Fruit fly (Drosophila melanogaster) whole organism, prepupa: ENCODE data around the gene CG34300.
A peak's percentile ranks its signal among the peaks of the same experiment; 100 is the strongest.

Source experiments
- CG10631 ChIP-seq: fragments of 200-800 bp; sonication (Bioruptor generic); optimal IDR thresholded peaks from 2 replicates; lab custom pipeline; 2016; ENCODE audit warnings: missing biosample characterization, missing genetic modification characterization
- CG10669 ChIP-seq: fragments of 200-800 bp; sonication (Bioruptor generic); optimal IDR thresholded peaks from 3 replicates; lab custom pipeline; 2018; ENCODE audit warnings: missing biosample characterization, mild to moderate bottlenecking, missing genetic modification characterization, moderate library complexity
- CG11294 ChIP-seq: fragments of 200-800 bp; sonication (Bioruptor generic); IDR thresholded peaks from 2 replicates; pipeline ENCODE4 v1.3.6; 2022; ENCODE audit warnings: missing biosample characterization, missing genetic modification characterization
- CG11902 ChIP-seq: fragments of 200-800 bp; sonication (Bioruptor generic); optimal IDR thresholded peaks from 3 replicates; lab custom pipeline; 2016; ENCODE audit warnings: missing biosample characterization, missing genetic modification characterization
- CG15336 ChIP-seq: fragments of 200-800 bp; sonication (Bioruptor generic); IDR thresholded peaks from 2 replicates; pipeline ENCODE4 v1.3.6; 2022; ENCODE audit warnings: missing biosample characterization, missing genetic modification characterization
- CG1621 ChIP-seq: fragments of 200-800 bp; sonication (Bioruptor generic); optimal IDR thresholded peaks from 3 replicates; lab custom pipeline; 2018; ENCODE audit warnings: missing biosample characterization, mild to moderate bottlenecking, missing genetic modification characterization
- CG16779 ChIP-seq: fragments of 200-800 bp; sonication (Bioruptor generic); optimal IDR thresholded peaks from 3 replicates; lab custom pipeline; 2017; ENCODE audit warnings: missing biosample characterization, mild to moderate bottlenecking, missing genetic modification characterization
- CG31627 ChIP-seq: fragments of 200-800 bp; sonication (Bioruptor generic); optimal IDR thresholded peaks from 3 replicates; lab custom pipeline; 2016; ENCODE audit warnings: missing biosample characterization, missing genetic modification characterization
- CG32006 ChIP-seq: fragments of 200-800 bp; sonication (Bioruptor generic); optimal IDR thresholded peaks from 3 replicates; lab custom pipeline; 2017; ENCODE audit warnings: missing biosample characterization, mild to moderate bottlenecking, missing genetic modification characterization
- CG4318 ChIP-seq: fragments of 200-800 bp; sonication (Bioruptor generic); optimal IDR thresholded peaks from 3 replicates; lab custom pipeline; 2017; ENCODE audit warnings: missing biosample characterization, mild to moderate bottlenecking, missing genetic modification characterization
- CG6163 ChIP-seq: fragments of 200-800 bp; sonication (Bioruptor generic); IDR thresholded peaks from 3 replicates; pipeline ENCODE4 v1.3.6; 2022; ENCODE audit warnings: missing biosample characterization, missing genetic modification characterization
- CG6276 ChIP-seq: fragments of 200-800 bp; sonication (Bioruptor generic); optimal IDR thresholded peaks from 2 replicates; lab custom pipeline; 2017; ENCODE audit warnings: missing biosample characterization, mild to moderate bottlenecking, missing genetic modification characterization
- CG6808 ChIP-seq: fragments of 200-800 bp; sonication (Bioruptor generic); optimal IDR thresholded peaks from 3 replicates; lab custom pipeline; 2017; ENCODE audit warnings: missing biosample characterization, missing genetic modification characterization, mild to moderate bottlenecking, moderate library complexity, missing genetic modification reagents
- CG7368 ChIP-seq: fragments of 200-800 bp; sonication (Bioruptor generic); optimal IDR thresholded peaks from 3 replicates; lab custom pipeline; 2016; ENCODE audit warnings: missing biosample characterization, missing genetic modification characterization
- CG8319 ChIP-seq: fragments of 200-800 bp; sonication (Bioruptor generic); optimal IDR thresholded peaks from 3 replicates; lab custom pipeline; 2016; ENCODE audit warnings: missing biosample characterization, missing genetic modification characterization
- CG8632 ChIP-seq: fragments of 200-800 bp; sonication (Bioruptor generic); optimal IDR thresholded peaks from 3 replicates; lab custom pipeline; 2016; ENCODE audit warnings: missing biosample characterization, missing genetic modification characterization
- CG9139 ChIP-seq: fragments of 200-800 bp; sonication (Bioruptor generic); optimal IDR thresholded peaks from 3 replicates; lab custom pipeline; 2017; ENCODE audit warnings: missing biosample characterization, mild to moderate bottlenecking, missing genetic modification characterization
- Eip78C ChIP-seq: fragments of 200-800 bp; sonication (Bioruptor generic); peaks from one replicate; lab custom pipeline; 2016; ENCODE audit warnings: missing biosample characterization, missing genetic modification characterization
- Eip93F ChIP-seq: fragments of 200-800 bp; sonication (Bioruptor generic); optimal IDR thresholded peaks from 2 replicates; lab custom pipeline; 2016; ENCODE audit warnings: missing biosample characterization, mild to moderate bottlenecking, missing genetic modification characterization
- Ets21C ChIP-seq: fragments of 200-800 bp; sonication (Bioruptor generic); optimal IDR thresholded peaks from 3 replicates; lab custom pipeline; 2016; ENCODE audit warnings: missing biosample characterization, missing genetic modification characterization
- Ets96B ChIP-seq: fragments of 200-800 bp; optimal IDR thresholded peaks from 2 replicates; lab custom pipeline; 2019; ENCODE audit warnings: missing biosample characterization, mild to moderate bottlenecking, missing genetic modification characterization, moderate library complexity
- Gug ChIP-seq: fragments of 200-800 bp; sonication (Bioruptor generic); IDR thresholded peaks from 2 replicates; pipeline ENCODE4 v1.3.6; 2022; ENCODE audit warnings: missing biosample characterization, missing genetic modification characterization
- Hr39 ChIP-seq: fragments of 200-800 bp; sonication (Bioruptor generic); optimal IDR thresholded peaks from 2 replicates; lab custom pipeline; 2016; ENCODE audit warnings: missing biosample characterization, missing genetic modification characterization
- Hr4 ChIP-seq: fragments of 200-800 bp; sonication (Bioruptor generic); optimal IDR thresholded peaks from 3 replicates; lab custom pipeline; 2016; ENCODE audit warnings: missing biosample characterization, missing genetic modification characterization
- Lpt ChIP-seq: fragments of 200-800 bp; sonication (Bioruptor generic); optimal IDR thresholded peaks from 3 replicates; lab custom pipeline; 2016; ENCODE audit warnings: missing biosample characterization, missing genetic modification characterization
- Met ChIP-seq: fragments of 200-800 bp; sonication (Bioruptor generic); optimal IDR thresholded peaks from 3 replicates; lab custom pipeline; 2016; ENCODE audit warnings: missing biosample characterization, missing genetic modification characterization
- OdsH ChIP-seq: fragments of 200-800 bp; sonication (Bioruptor generic); optimal IDR thresholded peaks from 3 replicates; lab custom pipeline; 2016; ENCODE audit warnings: missing biosample characterization, missing genetic modification characterization
- Smox ChIP-seq: fragments of 200-800 bp; sonication (Bioruptor generic); optimal IDR thresholded peaks from 3 replicates; lab custom pipeline; 2016; ENCODE audit warnings: missing biosample characterization, missing genetic modification characterization
- Sox102F ChIP-seq: fragments of 200-800 bp; sonication (Bioruptor generic); optimal IDR thresholded peaks from 2 replicates; lab custom pipeline; 2016; ENCODE audit warnings: missing biosample characterization, mild to moderate bottlenecking, missing genetic modification characterization
- Sox14 ChIP-seq: fragments of 200-800 bp; sonication (Bioruptor generic); optimal IDR thresholded peaks from 3 replicates; lab custom pipeline; 2016; ENCODE audit warnings: missing biosample characterization, missing genetic modification characterization
- Sox15 ChIP-seq: fragments of 200-800 bp; sonication (Bioruptor generic); optimal IDR thresholded peaks from 3 replicates; lab custom pipeline; 2016; ENCODE audit warnings: missing biosample characterization, missing genetic modification characterization
- achi ChIP-seq: fragments of 200-800 bp; sonication (Bioruptor generic); optimal IDR thresholded peaks from 3 replicates; lab custom pipeline; 2016; ENCODE audit warnings: missing biosample characterization, missing genetic modification characterization
- acj6 ChIP-seq: fragments of 200-800 bp; sonication (Bioruptor generic); optimal IDR thresholded peaks from 3 replicates; lab custom pipeline; 2016; ENCODE audit warnings: missing biosample characterization, missing genetic modification characterization
- cyc ChIP-seq: fragments of 200-800 bp; sonication (Bioruptor generic); optimal IDR thresholded peaks from 3 replicates; lab custom pipeline; 2016; ENCODE audit warnings: missing biosample characterization, missing genetic modification characterization
- dac ChIP-seq: fragments of 200-800 bp; sonication (Bioruptor generic); optimal IDR thresholded peaks from 2 replicates; lab custom pipeline; 2017; ENCODE audit warnings: missing biosample characterization, mild to moderate bottlenecking, missing genetic modification characterization
- dsx ChIP-seq: fragments of 200-800 bp; optimal IDR thresholded peaks from 3 replicates; lab custom pipeline; 2019; ENCODE audit warnings: missing biosample characterization, mild to moderate bottlenecking, missing genetic modification characterization, moderate library complexity; ENCODE audit not compliant: poor library complexity, severe bottlenecking
- eg ChIP-seq: fragments of 200-800 bp; sonication (Bioruptor generic); IDR thresholded peaks from 3 replicates; pipeline ENCODE4 v1.3.6; 2022; ENCODE audit warnings: missing biosample characterization, missing genetic modification characterization
- fd59A ChIP-seq: fragments of 200-800 bp; sonication (Bioruptor generic); optimal IDR thresholded peaks from 2 replicates; lab custom pipeline; 2017; ENCODE audit warnings: missing biosample characterization, mild to moderate bottlenecking, missing genetic modification characterization, missing genetic modification reagents
- net ChIP-seq: fragments of 200-800 bp; sonication (Bioruptor generic); optimal IDR thresholded peaks from 3 replicates; lab custom pipeline; 2016; ENCODE audit warnings: missing biosample characterization, missing genetic modification characterization
- pdm3 ChIP-seq: fragments of 200-800 bp; sonication (Bioruptor generic); optimal IDR thresholded peaks from 3 replicates; lab custom pipeline; 2016; ENCODE audit warnings: missing biosample characterization, missing genetic modification characterization
- salr ChIP-seq, 2 experiments: fragments of 200-800 bp; sonication (Bioruptor generic); optimal IDR thresholded peaks; 3 replicates each; lab custom pipeline; 2016 to 2018; ENCODE audit warnings: missing biosample characterization in 2 of 2, missing genetic modification characterization in 2 of 2, mild to moderate bottlenecking in 1 of 2
- spab ChIP-seq: fragments of 200-800 bp; sonication (Bioruptor generic); optimal IDR thresholded peaks from 2 replicates; lab custom pipeline; 2017; ENCODE audit warnings: missing biosample characterization, mild to moderate bottlenecking, missing genetic modification characterization, missing genetic modification reagents
- ss ChIP-seq, 2 experiments: fragments of 200-800 bp; sonication (Bioruptor generic); optimal IDR thresholded peaks; 2 replicates in 1 of 2; 3 replicates in 1 of 2; lab custom pipeline; 2017 to 2018; ENCODE audit warnings: mild to moderate bottlenecking in 2 of 2, missing biosample characterization in 2 of 2, missing genetic modification characterization in 2 of 2, moderate library complexity in 1 of 2
- svp ChIP-seq: fragments of 200-800 bp; sonication (Bioruptor generic); peaks from one replicate; lab custom pipeline; 2016; ENCODE audit warnings: missing biosample characterization, missing genetic modification characterization
- vri ChIP-seq: fragments of 200-800 bp; sonication (Bioruptor generic); optimal IDR thresholded peaks from 3 replicates; lab custom pipeline; 2016; ENCODE audit warnings: missing biosample characterization, mild to moderate bottlenecking, missing genetic modification characterization

Gene CG34300

dm6 chr3R:30334359-30334954 lies 28.0 kb upstream of the CG34300 start (continued):
- TF ChIP-seq OdsH (GFP tag; lab: Kevin White, UChicago) (peak; percentile 80), CG4318 (GFP tag; lab: Kevin White, UChicago) (no peak), dac (GFP tag; lab: Kevin White, UChicago) (no peak), pdm3 (GFP tag; lab: Kevin White, UChicago) (peak; percentile 80), Sox102F (GFP tag; lab: Kevin White, UChicago) (peak; percentile 92), Sox15 (GFP tag; lab: Kevin White, UChicago) (peak; percentile 68), CG9139 (peak; percentile 57), net (peak; percentile 60), Sox14 (GFP tag; lab: Kevin White, UChicago) (peak; percentile 89), CG11902 (GFP tag; lab: Kevin White, UChicago) (peak; percentile 73), CG6808 (GFP tag; lab: Kevin White, UChicago) (peak; percentile 69), CG8632 (GFP tag; lab: Kevin White, UChicago) (peak; percentile 80), CG11294 (GFP tag; lab: Robert Waterston, UW) (0 out of 2 replicates have a peak, but pooled peaks have one; percentile 8), CG16779 (peak; percentile 36), ss (GFP tag; optimal IDR thresholded peaks at IDR 0.05; lab: Kevin White, UChicago) (peak; percentile 57 to 67), Eip93F (GFP tag; lab: Kevin White, UChicago) (peak; percentile 82), Met (peak; percentile 91)

- TF ChIP-seq Met: no peak
- no peak for TF ChIP-seq CG10669 (GFP tag; lab: Kevin White, UChicago)
- peak; percentile 25 for TF ChIP-seq Hr4 (GFP tag; lab: Kevin White, UChicago)
- TF ChIP-seq Lpt: peak; percentile 16
- TF ChIP-seq Gug: no peak
- peak; percentile 17 for TF ChIP-seq dsx (GFP tag; lab: Kevin White, UChicago)
- no peak for TF ChIP-seq Ets96B
- peak; percentile 29; the same call in 1 of the 3 replicates for TF ChIP-seq eg (GFP tag; lab: Robert Waterston, UW)
- peak; percentile 81 for TF ChIP-seq Eip78C (GFP tag; lab: Kevin White, UChicago)
- TF ChIP-seq Ets21C: no peak
- no peak for TF ChIP-seq CG8632 (GFP tag; lab: Kevin White, UChicago)
- no peak for TF ChIP-seq CG4318 (GFP tag; lab: Kevin White, UChicago)
- peak; percentile 23 for TF ChIP-seq achi (GFP tag; lab: Kevin White, UChicago)
- TF ChIP-seq CG6276 (GFP tag; lab: Kevin White, UChicago): peak; percentile 11
- TF ChIP-seq CG32006 (GFP tag; lab: Kevin White, UChicago): peak; percentile 48
- TF ChIP-seq CG11294 (GFP tag; lab: Robert Waterston, UW): no peak
- no peak for TF ChIP-seq OdsH (GFP tag; lab: Kevin White, UChicago)
- TF ChIP-seq ss (GFP tag; optimal IDR thresholded peaks at IDR 0.05; lab: Kevin White, UChicago): peak in 1 of 2 experiments; percentile 15
- TF ChIP-seq, all 60 proteins: peak for 9
These were observed 24.9 kb upstream of the CG34300 start for dm6 chr3R:30331362-30331761.

DNA sequence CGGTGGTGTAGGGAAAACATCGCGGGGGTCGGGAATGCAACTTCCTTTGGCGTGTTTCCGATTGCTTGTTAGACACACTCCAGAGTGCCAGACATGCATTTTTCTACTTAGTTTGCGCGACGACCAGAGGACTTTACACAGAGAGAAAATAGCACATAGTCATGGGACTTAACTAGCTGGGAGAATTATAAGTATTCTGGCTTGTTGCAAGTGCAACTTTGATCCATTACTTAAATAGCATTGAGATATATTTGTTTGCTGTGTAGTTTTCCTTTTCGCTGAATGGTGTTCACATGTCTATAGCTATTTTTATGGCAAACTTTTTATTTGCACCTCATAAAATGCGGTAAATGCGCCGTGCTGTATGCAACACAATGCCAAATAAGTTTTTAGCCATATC lies 23.4 kb upstream of the CG34300 start:
- TF ChIP-seq Ets96B (peak; percentile 23), net (peak; percentile 27), eg (GFP tag; lab: Robert Waterston, UW) (peak; percentile 21; the same call in 1 of the 3 replicates), svp (GFP tag; lab: Kevin White, UChicago) (no peak), dac (GFP tag; lab: Kevin White, UChicago) (peak; percentile 15), Hr39 (GFP tag; lab: Kevin White, UChicago) (no peak), cyc (GFP tag; lab: Kevin White, UChicago) (no peak), CG4318 (GFP tag; lab: Kevin White, UChicago) (peak; percentile 50), Smox (GFP tag; lab: Kevin White, UChicago) (no peak), Hr4 (GFP tag; lab: Kevin White, UChicago) (peak; percentile 72), spab (GFP tag; lab: Kevin White, UChicago) (no peak), salr (GFP tag; optimal IDR thresholded peaks at IDR 0.05; lab: Kevin White, UChicago) (peak in 1 of 2 experiments; percentile 41), CG1621 (tag; lab: Kevin White, UChicago) (no peak), pdm3 (GFP tag; lab: Kevin White, UChicago) (peak; percentile 49), Ets21C (no peak), fd59A (GFP tag; lab: Kevin White, UChicago) (no peak), vri (GFP tag; lab: Kevin White, UChicago) (no peak), CG6163 (0 out of 3 replicates have a peak, but pooled peaks have one; percentile 17), acj6 (peak; percentile 24), CG31627 (GFP tag; lab: Kevin White, UChicago) (no peak), CG32006 (GFP tag; lab: Kevin White, UChicago) (peak; percentile 71), Gug (no peak), CG7368 (GFP tag; lab: Kevin White, UChicago) (no peak), CG6276 (GFP tag; lab: Kevin White, UChicago) (no peak), CG15336 (peak; percentile 65), OdsH (GFP tag; lab: Kevin White, UChicago) (peak; percentile 25), CG8319 (GFP tag; lab: Kevin White, UChicago) (no peak), CG10631 (GFP tag; lab: Kevin White, UChicago) (peak; percentile 17)
